Worm (Caenorhabditis elegans): ENCODE data around the gene lipl-5.

lipl-5 gene

DNA sequence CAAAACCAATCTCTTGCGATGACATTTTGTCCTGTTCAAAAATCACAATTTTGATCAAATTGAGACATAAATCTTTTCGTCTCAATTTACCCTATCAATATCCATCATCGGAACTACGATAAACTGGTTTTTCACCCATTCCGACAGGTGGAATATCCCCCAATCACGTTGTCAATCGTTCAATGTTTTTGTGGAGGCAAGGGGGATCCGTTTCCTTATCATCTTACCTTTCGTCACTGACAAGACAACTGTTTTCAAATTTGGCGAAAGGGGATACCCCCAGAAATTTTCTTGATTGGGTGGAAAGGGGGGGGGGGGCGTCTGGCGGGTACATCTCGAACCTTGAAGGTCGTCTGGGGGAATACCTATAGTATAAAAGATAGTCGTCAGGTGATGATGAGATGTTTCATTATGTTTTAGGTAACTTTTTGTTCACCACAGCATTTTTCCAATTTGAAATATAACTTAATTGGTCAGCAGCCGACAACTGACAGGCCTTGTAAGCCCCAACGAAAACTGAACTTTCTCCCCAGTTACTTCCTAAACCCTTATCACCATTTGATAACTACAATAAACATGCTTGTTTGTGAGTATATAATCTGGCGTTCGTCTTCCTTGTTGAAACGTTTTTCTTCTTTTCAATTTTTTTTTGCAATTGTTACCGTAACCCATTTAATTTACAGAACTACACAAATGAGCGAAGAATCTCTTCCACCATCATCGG, 4.2 kb upstream of the lipl-5 start, which contains the start of gene ZK6.8 (continued):
- peak; percentile 36 for TF ChIP-seq nhr-25 (tag; optimal IDR thresholded peaks at IDR 0.05; ENCODE audit: borderline replicate concordance, insufficient read depth)
- TF ChIP-seq Y5F2A.4 (GFP tag; optimal IDR thresholded peaks at IDR 0.05), result no peak
- TF ChIP-seq mdl-1 (tag; optimal IDR thresholded peaks at IDR 0.05), result peak; percentile 45 to 88
- TF ChIP-seq lin-1 (GFP tag; IDR thresholded peaks at IDR 0.05), result no peak
- peak; percentile 91 for TF ChIP-seq mxl-3 (GFP tag; optimal IDR thresholded peaks at IDR 0.05)
- TF ChIP-seq zfp-2 (tag; optimal IDR thresholded peaks at IDR 0.05), result no peak
- TF ChIP-seq F10B5.3 (tag; optimal IDR thresholded peaks at IDR 0.05), result no peak
- TF ChIP-seq ceh-82 (tag; optimal IDR thresholded peaks at IDR 0.05), result no peak
- peak; percentile 73 for TF ChIP-seq hlh-30 (tag; optimal IDR thresholded peaks at IDR 0.05; ENCODE audit: insufficient read depth)
- no peak for TF ChIP-seq daf-16 (GFP tag; optimal IDR thresholded peaks at IDR 0.05)
- peak; percentile 68 for TF ChIP-seq daf-16 (tag; optimal IDR thresholded peaks at IDR 0.05)
- peak in 1 of 2 experiments; percentile 33 for TF ChIP-seq lsy-2 (tag; optimal IDR thresholded peaks at IDR 0.05)
- TF ChIP-seq dve-1 (tag; optimal IDR thresholded peaks at IDR 0.05; ENCODE audit: insufficient read depth), result peak; percentile 48

DNA sequence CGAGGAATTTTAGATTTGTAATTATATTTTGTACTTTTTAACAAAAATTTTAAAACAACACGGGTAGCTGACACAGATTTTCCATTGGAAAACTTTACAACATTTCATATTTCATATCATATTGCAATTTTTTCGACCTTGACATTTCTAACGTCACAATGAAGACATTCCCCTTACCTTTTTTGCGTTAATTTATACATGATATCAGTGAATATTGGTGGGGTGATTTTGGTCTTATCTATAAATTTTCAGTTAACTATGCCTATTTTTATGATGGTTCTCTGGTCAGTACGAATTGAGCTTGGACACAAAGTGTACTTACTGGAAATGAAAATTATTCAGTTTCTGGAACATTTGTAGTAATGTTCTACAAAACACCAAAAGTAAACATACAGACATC, 1.0 kb upstream of the lipl-5 start:
- TF ChIP-seq pqm-1 (tag; optimal IDR thresholded peaks at IDR 0.05) (peak; percentile 73), lin-38 (GFP tag; IDR thresholded peaks at IDR 0.05) (no peak), mes-2 (tag; optimal IDR thresholded peaks at IDR 0.05; ENCODE audit: poor library complexity, severe bottlenecking) (no peak), dve-1 (tag; optimal IDR thresholded peaks at IDR 0.05; ENCODE audit: insufficient read depth) (peak; percentile 82), T26A8.4 (GFP tag; IDR thresholded peaks at IDR 0.05) (no peak), D1046.2 (GFP tag; IDR thresholded peaks at IDR 0.05) (no peak), ceh-28 (tag; optimal IDR thresholded peaks at IDR 0.05) (no peak), hlh-11 (tag; optimal IDR thresholded peaks at IDR 0.05) (peak; percentile 21), aha-1 (tag) (no peak), ceh-20 (GFP tag; IDR thresholded peaks at IDR 0.05) (no peak), dpl-1 (GFP tag; optimal IDR thresholded peaks at IDR 0.05) (no peak), rbr-2 (tag; optimal IDR thresholded peaks at IDR 0.05) (no peak), ceh-44 (GFP tag; IDR thresholded peaks at IDR 0.05) (no peak), F10B5.3 (tag; optimal IDR thresholded peaks at IDR 0.05) (no peak), tag-97 (GFP tag; IDR thresholded peaks at IDR 0.05) (no peak), lir-3 (tag; optimal IDR thresholded peaks at IDR 0.05) (no peak), hif-1 (tag; optimal IDR thresholded peaks at IDR 0.05) (no peak), spr-1 (tag; optimal IDR thresholded peaks at IDR 0.05) (no peak), fos-1 (tag; optimal IDR thresholded peaks at IDR 0.05) (no peak), nhr-102 (tag; optimal IDR thresholded peaks at IDR 0.05) (no peak), ztf-7 (tag; optimal IDR thresholded peaks at IDR 0.05) (no peak), lsy-2 (tag; optimal IDR thresholded peaks at IDR 0.05) (peak in 1 of 2 experiments; percentile 16), hlh-30 (tag; optimal IDR thresholded peaks at IDR 0.05; ENCODE audit: insufficient read depth) (no peak), nhr-76 (tag; optimal IDR thresholded peaks at IDR 0.05) (no peak), nhr-28 (tag; optimal IDR thresholded peaks at IDR 0.05) (peak; percentile 78), zip-2 (tag; optimal IDR thresholded peaks at IDR 0.05) (no peak), tra-1 (GFP tag; IDR thresholded peaks at IDR 0.05) (no peak), mep-1 (tag; optimal IDR thresholded peaks at IDR 0.05) (no peak), daf-16 (GFP tag; optimal IDR thresholded peaks at IDR 0.05) (no peak), daf-16 (tag; optimal IDR thresholded peaks at IDR 0.05) (peak; percentile 66), daf-19 (GFP tag; conservative IDR thresholded peaks at IDR 0.05) (no peak), daf-8 (GFP tag; IDR thresholded peaks at IDR 0.05) (no peak), ceh-32 (tag; optimal IDR thresholded peaks at IDR 0.05; ENCODE audit: poor library complexity) (no peak), ZK546.5 (tag; optimal IDR thresholded peaks at IDR 0.05) (no peak), F26F4.8 (GFP tag; conservative IDR thresholded peaks at IDR 0.05) (no peak), dmd-6 (GFP tag; IDR thresholded peaks at IDR 0.05) (peak; percentile 70), nhr-41 (GFP tag; IDR thresholded peaks at IDR 0.05) (no peak), nhr-10 (tag; optimal IDR thresholded peaks at IDR 0.05) (no peak), nhr-25 (tag; optimal IDR thresholded peaks at IDR 0.05; ENCODE audit: borderline replicate concordance, insufficient read depth) (no peak), jun-1 (tag; optimal IDR thresholded peaks at IDR 0.05) (no peak), lin-29 (GFP tag; IDR thresholded peaks at IDR 0.05) (no peak), nhr-48 (tag; optimal IDR thresholded peaks at IDR 0.05) (no peak)
